Worm (Caenorhabditis elegans): ENCODE data around the gene hrpu-2.

hrpu-2 gene

ce11 chrIV:2177545-2177944, at the start of gene hrpu-2 (continued):
- TF ChIP-seq F33H1.4 (GFP tag; IDR thresholded peaks at IDR 0.05) (peak; percentile 70), ekl-4 (GFP tag; IDR thresholded peaks at IDR 0.05) (peak; percentile 89), ZK185.1 (tag; optimal IDR thresholded peaks at IDR 0.05; ENCODE audit: poor library complexity, severe bottlenecking) (peak; percentile 69), hmg-1.2 (GFP tag; IDR thresholded peaks at IDR 0.05) (peak; percentile 59), K12H6.12 (tag; optimal IDR thresholded peaks at IDR 0.05) (peak; percentile 47), F22D6.2 (tag; optimal IDR thresholded peaks at IDR 0.05) (peak; percentile 15), snpc-4 (GFP tag; optimal IDR thresholded peaks at IDR 0.05) (peak; percentile 6), snpc-4 (tag; optimal IDR thresholded peaks at IDR 0.05) (peak in 2 of 4 experiments; percentile 17 to 74), rcor-1 (GFP tag; IDR thresholded peaks at IDR 0.05) (peak; percentile 85), pbrm-1 (GFP tag; IDR thresholded peaks at IDR 0.05) (peak; percentile 90), egl-18 (GFP tag; IDR thresholded peaks at IDR 0.05) (no peak), bed-1 (GFP tag; IDR thresholded peaks at IDR 0.05) (no peak), akir-1 (GFP tag; optimal IDR thresholded peaks at IDR 0.05) (no peak), hrde-1 (tag; optimal IDR thresholded peaks at IDR 0.05; ENCODE audit: borderline replicate concordance) (peak; percentile 1), zfh-2 (GFP tag; conservative IDR thresholded peaks at IDR 0.05) (peak; percentile 81), madf-6 (GFP tag; IDR thresholded peaks at IDR 0.05) (peak; percentile 72), F55B11.4 (tag; optimal IDR thresholded peaks at IDR 0.05; ENCODE audit: borderline replicate concordance, insufficient read depth) (no peak), ztf-25 (GFP tag; IDR thresholded peaks at IDR 0.05) (no peak), nhr-80 (tag; optimal IDR thresholded peaks at IDR 0.05) (no peak), B0261.1 (tag; optimal IDR thresholded peaks at IDR 0.05) (no peak), fkh-3 (tag; optimal IDR thresholded peaks at IDR 0.05) (no peak), ztf-6 (GFP tag; IDR thresholded peaks at IDR 0.05) (0 out of 2 replicates have a peak, but pooled peaks have one; percentile 62), repo-1 (tag; optimal IDR thresholded peaks at IDR 0.05) (peak; percentile 75), ztf-26 (tag; optimal IDR thresholded peaks at IDR 0.05) (peak; percentile 75), attf-3 (GFP tag; conservative IDR thresholded peaks at IDR 0.05) (peak; percentile 46; the same call in 1 of the 2 replicates)

ce11 chrIV:2128761-2129160, 48.9 kb upstream of the hrpu-2 start, which contains the start of gene grl-20:
Gene grl-20 (minus strand): TSS chrIV:2128861.
- no peak for TF ChIP-seq ztf-28 (GFP tag; IDR thresholded peaks at IDR 0.05)
- no peak for TF ChIP-seq F23B12.7 (tag; optimal IDR thresholded peaks at IDR 0.05; ENCODE audit: insufficient read depth)
- no peak for TF ChIP-seq bed-1 (GFP tag; IDR thresholded peaks at IDR 0.05)
- no peak for TF ChIP-seq C17E4.6 (GFP tag; IDR thresholded peaks at IDR 0.05)
- no peak for TF ChIP-seq hmg-1.2 (GFP tag; IDR thresholded peaks at IDR 0.05)
- TF ChIP-seq nhr-27 (tag; optimal IDR thresholded peaks at IDR 0.05) = no peak

- no peak for TF ChIP-seq nhr-179 (tag; optimal IDR thresholded peaks at IDR 0.05)
- TF ChIP-seq let-607 (tag; optimal IDR thresholded peaks at IDR 0.05) = no peak
- TF ChIP-seq nhr-80 (tag; optimal IDR thresholded peaks at IDR 0.05) = peak; percentile 60
- no peak for TF ChIP-seq F22D6.2 (tag; optimal IDR thresholded peaks at IDR 0.05)
- TF ChIP-seq lin-40 (tag; optimal IDR thresholded peaks at IDR 0.05) = peak; percentile 23
These were observed 47.0 kb upstream of the hrpu-2 start, which contains the start of gene prmt-6 for ce11 chrIV:2130714-2131113. Gene prmt-6 (plus strand): TSS chrIV:2130965.

ce11 chrIV:2133431-2133940, 44.2 kb upstream of the hrpu-2 start, which contains the start of gene C23H5.12:
Gene C23H5.12 (plus strand): TSS chrIV:2133481.
- TF ChIP-seq unc-62 (GFP tag; optimal IDR thresholded peaks at IDR 0.05) (no peak), ZK185.1 (tag; optimal IDR thresholded peaks at IDR 0.05; ENCODE audit: poor library complexity, severe bottlenecking) (no peak), hrde-1 (tag; optimal IDR thresholded peaks at IDR 0.05; ENCODE audit: borderline replicate concordance) (no peak), B0261.1 (tag; optimal IDR thresholded peaks at IDR 0.05) (no peak), madf-3 (GFP tag; IDR thresholded peaks at IDR 0.05) (no peak), Y95B8A.8 (GFP tag; IDR thresholded peaks at IDR 0.05) (no peak), lin-26 (GFP tag; IDR thresholded peaks at IDR 0.05) (no peak), aptf-2 (GFP tag; conservative IDR thresholded peaks at IDR 0.05) (no peak), lsy-27 (tag; optimal IDR thresholded peaks at IDR 0.05; ENCODE audit: borderline replicate concordance, insufficient read depth) (no peak), F57A8.1 (GFP tag; optimal IDR thresholded peaks at IDR 0.05) (no peak), sptf-2 (GFP tag; optimal IDR thresholded peaks at IDR 0.05) (no peak), athp-1 (tag; optimal IDR thresholded peaks at IDR 0.05) (no peak)

Data from whole organism, young adult.